Fruit fly (Drosophila melanogaster): Measurements from ENCODE around the gene pico.

dm6 chrX:19890010-19890665 is 38.3 kb upstream of the pico start, which contains the start of gene amn:
- TF ChIP-seq Myc (optimal IDR thresholded peaks at IDR 0.05), result no peak
- TF ChIP-seq ttk (optimal IDR thresholded peaks at IDR 0.05), result no peak
- TF ChIP-seq psq (optimal IDR thresholded peaks at IDR 0.05), result no peak
